Worm (Caenorhabditis elegans) whole organism, young adult: Measurements from ENCODE around the gene M03C11.1.

Experiments
- B0336.3 ChIP-seq: fragments of 200-800 bp; sonication (Bioruptor generic); IDR thresholded peaks from 2 replicates; pipeline ENCODE4 v1.3.6; 2022; ENCODE audit warnings: missing genetic modification characterization, missing compliant biosample characterization
- C06A6.2 ChIP-seq: fragments of 200-800 bp; sonication (Bioruptor generic); conservative IDR thresholded peaks from 2 replicates; pipeline ENCODE4 v1.3.6; 2022; ENCODE audit warnings: missing genetic modification characterization, missing compliant biosample characterization
- F33H1.4 ChIP-seq: fragments of 200-800 bp; sonication (Bioruptor generic); IDR thresholded peaks from 2 replicates; pipeline ENCODE4 v1.3.6; 2022; ENCODE audit warnings: missing genetic modification reagents, missing genetic modification characterization, missing compliant biosample characterization
- F52B5.7 ChIP-seq: sonication (generic microtip); optimal IDR thresholded peaks from 2 replicates; lab custom pipeline; 2016; ENCODE audit warnings: mild to moderate bottlenecking, missing genetic modification characterization, missing compliant biosample characterization
- F57A8.1 ChIP-seq: fragments of 200-800 bp; sonication (Bioruptor generic); optimal IDR thresholded peaks from 2 replicates; lab custom pipeline; 2018; ENCODE audit warnings: mild to moderate bottlenecking, missing genetic modification characterization, moderate library complexity, missing compliant biosample characterization
- Y53G8AR.9 ChIP-seq: fragments of 200-800 bp; sonication (Bioruptor generic); conservative IDR thresholded peaks from 2 replicates; pipeline ENCODE4 v1.3.6; 2022; ENCODE audit warnings: missing genetic modification reagents, missing genetic modification characterization, missing compliant biosample characterization
- Y56A3A.18 ChIP-seq: fragments of 200-800 bp; sonication (Bioruptor generic); IDR thresholded peaks from 2 replicates; pipeline ENCODE4 v1.3.6; 2022; ENCODE audit warnings: missing genetic modification reagents, missing genetic modification characterization, missing compliant biosample characterization
- Y95B8A.8 ChIP-seq: fragments of 200-800 bp; sonication (Bioruptor generic); IDR thresholded peaks from 2 replicates; pipeline ENCODE4 v1.3.6; 2022; ENCODE audit warnings: missing genetic modification reagents, missing genetic modification characterization, missing compliant biosample characterization
- ZK185.1 ChIP-seq: sonication (generic microtip); optimal IDR thresholded peaks from 2 replicates; lab custom pipeline; 2016; ENCODE audit warnings: mild to moderate bottlenecking, missing genetic modification characterization, missing compliant biosample characterization; ENCODE audit not compliant: poor library complexity, severe bottlenecking
- akir-1 ChIP-seq: fragments of 200-800 bp; sonication (Bioruptor generic); optimal IDR thresholded peaks from 2 replicates; lab custom pipeline; 2018; ENCODE audit warnings: mild to moderate bottlenecking, missing genetic modification characterization, moderate library complexity, missing compliant biosample characterization
- ama-1 ChIP-seq, 3 experiments: fragments of 150-350 bp in 1 of 3; sonication (generic microtip) in 2 of 3; optimal IDR thresholded peaks; 2 replicates each; lab custom pipeline; 2014 to 2018; ENCODE audit warnings: missing biosample characterization in 2 of 3, missing genetic modification characterization in 2 of 3, missing genetic modification reagents in 2 of 3
- atf-7 ChIP-seq: sonication (generic microtip); optimal IDR thresholded peaks from 2 replicates; lab custom pipeline; 2017; ENCODE audit warnings: mild to moderate bottlenecking, missing genetic modification characterization, missing compliant biosample characterization
- athp-1 ChIP-seq: sonication (generic microtip); optimal IDR thresholded peaks from 2 replicates; lab custom pipeline; 2017; ENCODE audit warnings: mild to moderate bottlenecking, missing genetic modification characterization, missing compliant biosample characterization
- bed-1 ChIP-seq: fragments of 200-800 bp; sonication (Bioruptor generic); IDR thresholded peaks from 2 replicates; pipeline ENCODE4 v1.3.6; 2022; ENCODE audit warnings: missing genetic modification reagents, missing genetic modification characterization, missing compliant biosample characterization
- cebp-1 ChIP-seq, 2 experiments: fragments of 200-800 bp in 1 of 2; sonication (Bioruptor generic) in 1 of 2; sonication (generic microtip) in 1 of 2; IDR thresholded peaks in 1 of 2; optimal IDR thresholded peaks in 1 of 2; 2 replicates each; pipeline versions ENCODE4 v1.3.6 to Lab custom; 2017 to 2022; ENCODE audit warnings: missing compliant biosample characterization in 2 of 2, missing genetic modification characterization in 2 of 2, mild to moderate bottlenecking in 1 of 2, missing genetic modification reagents in 1 of 2, moderate library complexity in 1 of 2
- ceh-27 ChIP-seq: fragments of 200-800 bp; sonication (Bioruptor generic); optimal IDR thresholded peaks from 2 replicates; lab custom pipeline; 2018; ENCODE audit warnings: mild to moderate bottlenecking, missing genetic modification characterization, moderate library complexity, missing compliant biosample characterization
- efl-1 ChIP-seq: fragments of 150-350 bp; optimal IDR thresholded peaks from 2 replicates; lab custom pipeline; 2014; ENCODE audit warnings: missing biosample characterization, missing genetic modification reagents, missing genetic modification characterization
- fkh-3 ChIP-seq: sonication (generic microtip); optimal IDR thresholded peaks from 2 replicates; lab custom pipeline; 2016; ENCODE audit warnings: mild to moderate bottlenecking, missing genetic modification characterization, missing compliant biosample characterization
- him-1 ChIP-seq: sonication (generic microtip); optimal IDR thresholded peaks from 2 replicates; lab custom pipeline; 2016; ENCODE audit warnings: missing genotype, missing genetic modification reagents, missing genetic modification characterization, missing compliant biosample characterization
- hmg-1.2 ChIP-seq: fragments of 200-800 bp; sonication (Bioruptor generic); IDR thresholded peaks from 2 replicates; pipeline ENCODE4 v1.3.6; 2022; ENCODE audit warnings: missing genetic modification reagents, missing genetic modification characterization, missing compliant biosample characterization
- let-526 ChIP-seq: fragments of 200-800 bp; sonication (Bioruptor generic); IDR thresholded peaks from 2 replicates; pipeline ENCODE4 v1.3.6; 2022; ENCODE audit warnings: missing genetic modification reagents, missing genetic modification characterization, missing compliant biosample characterization
- let-607 ChIP-seq, 2 experiments: fragments of 200-800 bp in 1 of 2; sonication (Bioruptor generic) in 1 of 2; sonication (generic microtip) in 1 of 2; optimal IDR thresholded peaks; 2 replicates each; lab custom pipeline; 2016 to 2018; ENCODE audit warnings: mild to moderate bottlenecking in 2 of 2, missing compliant biosample characterization in 2 of 2, missing genetic modification characterization in 2 of 2, moderate library complexity in 2 of 2, missing genotype in 1 of 2
- lin-35 ChIP-seq, 3 experiments: fragments of 150-350 bp in 2 of 3; sonication (generic microtip) in 1 of 3; optimal IDR thresholded peaks; 2 replicates each; lab custom pipeline; 2014 to 2018; ENCODE audit warnings: missing biosample characterization in 3 of 3, missing genetic modification characterization in 3 of 3, missing genetic modification reagents in 3 of 3
- lin-40 ChIP-seq: sonication (generic microtip); optimal IDR thresholded peaks from 2 replicates; lab custom pipeline; 2016; ENCODE audit warnings: missing genetic modification characterization, mild to moderate bottlenecking, missing compliant biosample characterization, missing genotype, missing genetic modification reagents
- lin-54 ChIP-seq: fragments of 200-800 bp; sonication (Bioruptor generic); optimal IDR thresholded peaks from 2 replicates; lab custom pipeline; 2018; ENCODE audit warnings: mild to moderate bottlenecking, missing genetic modification characterization, missing compliant biosample characterization
- lir-1 ChIP-seq: fragments of 200-800 bp; sonication (Bioruptor generic); conservative IDR thresholded peaks from 2 replicates; pipeline ENCODE4 v1.3.6; 2022; ENCODE audit warnings: missing genetic modification reagents, missing genetic modification characterization, missing compliant biosample characterization
- madf-10 ChIP-seq: sonication (generic microtip); optimal IDR thresholded peaks from 2 replicates; lab custom pipeline; 2016; ENCODE audit warnings: mild to moderate bottlenecking, missing genetic modification characterization, missing compliant biosample characterization
- madf-3 ChIP-seq: fragments of 200-800 bp; sonication (Bioruptor generic); IDR thresholded peaks from 2 replicates; pipeline ENCODE4 v1.3.6; 2022; ENCODE audit warnings: missing genetic modification reagents, missing genetic modification characterization, missing compliant biosample characterization
- madf-8 ChIP-seq: fragments of 200-800 bp; sonication (Bioruptor generic); conservative IDR thresholded peaks from 2 replicates; pipeline ENCODE4 v1.3.6; 2022; ENCODE audit warnings: missing genetic modification reagents, missing genetic modification characterization, missing compliant biosample characterization
- mcd-1 ChIP-seq: fragments of 200-800 bp; sonication (Bioruptor generic); IDR thresholded peaks from 2 replicates; pipeline ENCODE4 v1.3.6; 2022; ENCODE audit warnings: missing genetic modification reagents, missing genetic modification characterization, missing compliant biosample characterization
- nfyb-1 ChIP-seq: fragments of 200-800 bp; sonication (Bioruptor generic); IDR thresholded peaks from 2 replicates; pipeline ENCODE4 v1.3.6; 2022; ENCODE audit warnings: missing genetic modification reagents, missing genetic modification characterization, missing compliant biosample characterization
- nhr-80 ChIP-seq: sonication (generic microtip); optimal IDR thresholded peaks from 2 replicates; lab custom pipeline; 2016; ENCODE audit warnings: missing genetic modification characterization, missing compliant biosample characterization
- pbrm-1 ChIP-seq: fragments of 200-800 bp; sonication (Bioruptor generic); IDR thresholded peaks from 2 replicates; pipeline ENCODE4 v1.3.6; 2022; ENCODE audit warnings: missing genetic modification reagents, missing genetic modification characterization, missing compliant biosample characterization
- repo-1 ChIP-seq: sonication (generic microtip); optimal IDR thresholded peaks from 2 replicates; lab custom pipeline; 2017; ENCODE audit warnings: mild to moderate bottlenecking, missing genetic modification characterization, missing compliant biosample characterization
- sea-2 ChIP-seq: fragments of 200-800 bp; sonication (Bioruptor generic); IDR thresholded peaks from 2 replicates; pipeline ENCODE4 v1.3.6; 2022; ENCODE audit warnings: missing genetic modification characterization, missing compliant biosample characterization
- snpc-1.1 ChIP-seq: sonication (generic microtip); optimal IDR thresholded peaks from 2 replicates; lab custom pipeline; 2017; ENCODE audit warnings: missing genetic modification characterization, mild to moderate bottlenecking, missing compliant biosample characterization, antibody characterized with exemption, moderate library complexity, missing genotype, missing genetic modification reagents; ENCODE audit not compliant: insufficient read depth
- snpc-4 ChIP-seq, 5 experiments: fragments of 150-350 bp in 1 of 5; sonication (generic microtip) in 4 of 5; optimal IDR thresholded peaks; 2 replicates each; lab custom pipeline; 2014 to 2018; ENCODE audit warnings: missing genetic modification characterization in 5 of 5, missing biosample characterization in 3 of 5, antibody characterized with exemption in 2 of 5, mild to moderate bottlenecking in 2 of 5, missing compliant biosample characterization in 2 of 5, missing genotype in 2 of 5, moderate library complexity in 2 of 5, missing genetic modification reagents in 1 of 5
- tbp1 ChIP-seq: fragments of 200-800 bp; sonication (Bioruptor generic); optimal IDR thresholded peaks from 2 replicates; lab custom pipeline; 2018; ENCODE audit warnings: mild to moderate bottlenecking, missing genetic modification characterization, missing compliant biosample characterization
- unc-62 ChIP-seq: fragments of 150-350 bp; optimal IDR thresholded peaks from 2 replicates; lab custom pipeline; 2014; ENCODE audit warnings: missing biosample characterization, missing genetic modification reagents, missing genetic modification characterization
- ztf-22 ChIP-seq: fragments of 200-800 bp; sonication (Bioruptor generic); optimal IDR thresholded peaks from 2 replicates; lab custom pipeline; 2018; ENCODE audit warnings: mild to moderate bottlenecking, missing genetic modification characterization, moderate library complexity, missing compliant biosample characterization
- ztf-26 ChIP-seq: sonication (generic microtip); optimal IDR thresholded peaks from 2 replicates; lab custom pipeline; 2017; ENCODE audit warnings: missing genetic modification characterization, missing compliant biosample characterization

M03C11.1 gene

DNA sequence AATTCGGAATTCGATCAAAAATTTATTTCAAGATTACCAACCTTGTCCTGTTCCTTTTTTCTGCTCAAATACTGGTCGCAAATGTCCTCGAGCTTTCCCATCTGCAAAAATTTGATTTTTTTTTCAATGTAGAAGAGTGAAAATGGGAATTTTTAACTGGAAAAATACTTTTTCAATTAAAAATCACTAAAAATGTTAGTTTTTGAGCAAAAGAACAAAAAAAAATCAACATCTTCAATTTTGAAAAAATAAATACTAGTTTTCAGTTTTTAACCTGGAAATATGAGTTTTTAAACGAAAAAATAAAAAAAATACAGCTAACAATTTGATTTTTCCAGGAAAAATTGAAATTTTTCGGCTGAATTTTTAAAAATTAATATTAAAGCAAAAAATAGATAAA is 32.0 kb upstream of the M03C11.1 start, which contains the start of gene prp-3:
Gene prp-3, minus strand, starts transcription at position 101 of the 400 bp plus-strand sequence.
- TF ChIP-seq let-526 (GFP tag; lab: Robert Waterston, UW) (no peak), bed-1 (no peak), ztf-26 (tag; lab: Kevin White, UChicago) (no peak), snpc-1.1 (tag; lab: Kevin White, UChicago) (no peak), Y56A3A.18 (GFP tag; lab: Robert Waterston, UW) (no peak), tbp1 (GFP tag; lab: Kevin White, UChicago) (no peak), madf-3 (GFP tag; lab: Robert Waterston, UW) (no peak), akir-1 (GFP tag; lab: Kevin White, UChicago) (no peak), Y95B8A.8 (GFP tag; lab: Robert Waterston, UW) (no peak), ZK185.1 (tag; lab: Kevin White, UChicago) (no peak), fkh-3 (tag; lab: Kevin White, UChicago) (no peak), lin-35 (GFP tag; optimal IDR thresholded peaks at IDR 0.05; lab: Kevin White, UChicago) (no peak), sea-2 (GFP tag; lab: Robert Waterston, UW) (no peak), Y53G8AR.9 (GFP tag; lab: Robert Waterston, UW) (no peak), hmg-1.2 (no peak), snpc-4 (GFP tag; optimal IDR thresholded peaks at IDR 0.05; lab: Kevin White, UChicago) (no peak), snpc-4 (tag; optimal IDR thresholded peaks at IDR 0.05; lab: Kevin White, UChicago) (no peak), F33H1.4 (GFP tag; lab: Robert Waterston, UW) (no peak)
- TF ChIP-seq, all 124 proteins: peak for 0

DNA sequence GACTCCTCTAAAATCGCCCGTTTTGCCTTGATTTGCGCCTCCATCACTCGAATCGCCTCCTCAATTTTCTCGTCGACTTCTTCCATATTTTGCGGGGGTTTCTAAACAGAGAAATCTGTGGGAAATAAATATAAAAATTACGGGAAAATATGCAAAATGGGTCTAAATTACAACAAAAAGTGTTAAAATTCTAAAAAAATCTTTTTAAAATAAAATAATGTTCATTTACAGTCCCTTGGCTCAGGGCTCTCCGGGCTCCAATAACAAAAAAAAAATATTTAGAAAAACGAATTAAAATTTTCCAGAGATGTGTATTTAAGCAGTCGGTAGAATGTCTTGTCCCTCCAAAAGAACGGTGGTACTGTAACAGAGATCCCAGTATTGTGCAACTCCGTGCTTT is 28.0 kb upstream of the M03C11.1 start, which contains the start of gene M03C11.6:
Gene M03C11.6, minus strand, starts transcription at position 101 of the 400 bp plus-strand sequence.
- TF ChIP-seq lir-1 (no peak), repo-1 (tag; lab: Kevin White, UChicago) (no peak), ceh-27 (GFP tag; lab: Kevin White, UChicago) (no peak), madf-8 (GFP tag; lab: Robert Waterston, UW) (no peak), snpc-4 (GFP tag; optimal IDR thresholded peaks at IDR 0.05; lab: Kevin White, UChicago) (no peak), snpc-4 (tag; optimal IDR thresholded peaks at IDR 0.05; lab: Kevin White, UChicago) (no peak), lin-35 (GFP tag; optimal IDR thresholded peaks at IDR 0.05; lab: Kevin White, UChicago) (no peak)

DNA sequence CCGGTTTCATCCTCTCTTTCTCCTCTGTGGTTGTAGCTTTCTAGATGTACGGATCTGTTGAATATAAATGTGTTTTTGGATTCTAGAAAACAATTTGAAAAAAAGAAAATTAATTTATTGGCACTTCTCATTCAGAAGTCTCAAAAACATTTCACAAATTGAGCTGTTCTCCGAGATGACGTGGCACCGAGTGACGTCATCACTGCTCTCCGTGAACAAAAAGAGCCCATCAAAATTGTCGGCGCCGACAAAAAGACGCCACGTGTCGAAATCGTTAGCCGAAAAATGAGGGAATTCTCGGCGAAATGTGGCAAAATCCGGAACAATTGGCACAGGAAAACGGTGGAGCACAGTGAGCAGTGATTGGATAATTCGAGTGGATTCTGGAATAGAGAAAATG is 25.8 kb upstream of the M03C11.1 start:
- TF ChIP-seq mcd-1: 0 out of 2 replicates have a peak, but pooled peaks have one; percentile 12
- no peak for TF ChIP-seq unc-62 (GFP tag; lab: Kevin White, UChicago)
- peak; percentile 93 for TF ChIP-seq him-1
- TF ChIP-seq efl-1 (GFP tag; lab: Kevin White, UChicago): no peak
- TF ChIP-seq atf-7 (tag; lab: Kevin White, UChicago): peak; percentile 24
- no peak for TF ChIP-seq Y95B8A.8 (GFP tag; lab: Robert Waterston, UW)
- no peak for TF ChIP-seq F52B5.7
- TF ChIP-seq ztf-22 (GFP tag; lab: Kevin White, UChicago): no peak
- TF ChIP-seq ztf-26 (tag; lab: Kevin White, UChicago): no peak

DNA sequence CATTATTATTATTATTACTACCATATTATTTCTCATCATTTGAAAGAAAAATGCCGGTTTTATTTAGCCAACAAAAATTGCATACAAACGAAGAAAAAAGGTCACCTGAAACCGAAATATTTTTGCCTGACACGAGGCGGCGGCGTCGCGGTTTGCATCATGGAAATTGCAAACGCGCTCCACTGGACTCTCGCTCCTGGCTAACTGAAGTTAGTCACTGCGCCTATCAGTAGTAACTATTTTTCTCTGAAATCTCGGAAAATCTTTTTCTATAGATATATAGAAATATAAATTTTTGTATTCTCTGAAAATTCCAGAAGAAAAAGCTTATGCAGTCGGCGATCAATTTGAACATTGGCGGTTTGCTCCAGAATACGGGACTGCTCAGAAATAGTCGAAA is 19.9 kb upstream of the M03C11.1 start, which contains the start of gene ymel-1:
Gene ymel-1, plus strand, starts transcription at position 318 of the 400 bp plus-strand sequence.
- TF ChIP-seq C06A6.2 (GFP tag; lab: Robert Waterston, UW) (no peak), lin-40 (tag; lab: Kevin White, UChicago) (peak; percentile 20), snpc-1.1 (tag; lab: Kevin White, UChicago) (no peak), F57A8.1 (GFP tag; lab: Kevin White, UChicago) (no peak), athp-1 (peak; percentile 48), madf-10 (tag; lab: Kevin White, UChicago) (peak; percentile 7), nfyb-1 (peak; percentile 58; the same call in 1 of the 2 replicates), F52B5.7 (peak; percentile 39), nhr-80 (tag; lab: Kevin White, UChicago) (peak; percentile 28), let-607 (tag; optimal IDR thresholded peaks at IDR 0.05; lab: Kevin White, UChicago) (peak in 1 of 2 experiments; percentile 40), cebp-1 (GFP tag; IDR thresholded peaks at IDR 0.05; lab: Robert Waterston, UW) (no peak), cebp-1 (tag; optimal IDR thresholded peaks at IDR 0.05; lab: Kevin White, UChicago) (peak; percentile 55), lin-54 (GFP tag; lab: Kevin White, UChicago) (peak; percentile 11), lin-35 (GFP tag; optimal IDR thresholded peaks at IDR 0.05; lab: Kevin White, UChicago) (peak in 1 of 3 experiments; percentile 42), ama-1 (optimal IDR thresholded peaks at IDR 0.05; lab: Kevin White, UChicago) (peak; percentile 41), ama-1 (GFP tag; optimal IDR thresholded peaks at IDR 0.05; lab: Kevin White, UChicago) (no peak), B0336.3 (peak; percentile 51; the same call in 1 of the 2 replicates), pbrm-1 (GFP tag; lab: Robert Waterston, UW) (peak; percentile 32; the same call in 1 of the 2 replicates)
